Worm (Caenorhabditis elegans) whole organism, young adult: ENCODE measurements around the gene C32B5.7.

ENCODE experiments used
- let-526 ChIP-seq: fragments of 200-800 bp; sonication (Bioruptor generic); IDR thresholded peaks from 2 replicates; pipeline ENCODE4 v1.3.6; 2022; ENCODE audit warnings: missing genetic modification reagents, missing genetic modification characterization, missing compliant biosample characterization
- snpc-3.4 ChIP-seq: sonication (generic microtip); optimal IDR thresholded peaks from 2 replicates; lab custom pipeline; 2017; ENCODE audit warnings: missing genetic modification characterization, mild to moderate bottlenecking, missing compliant biosample characterization, antibody characterized with exemption, moderate library complexity, missing genotype, missing genetic modification reagents
- somi-1 ChIP-seq: fragments of 200-800 bp; sonication (Bioruptor generic); optimal IDR thresholded peaks from 2 replicates; lab custom pipeline; 2018; ENCODE audit warnings: mild to moderate bottlenecking, missing genetic modification characterization, missing compliant biosample characterization

DNA sequence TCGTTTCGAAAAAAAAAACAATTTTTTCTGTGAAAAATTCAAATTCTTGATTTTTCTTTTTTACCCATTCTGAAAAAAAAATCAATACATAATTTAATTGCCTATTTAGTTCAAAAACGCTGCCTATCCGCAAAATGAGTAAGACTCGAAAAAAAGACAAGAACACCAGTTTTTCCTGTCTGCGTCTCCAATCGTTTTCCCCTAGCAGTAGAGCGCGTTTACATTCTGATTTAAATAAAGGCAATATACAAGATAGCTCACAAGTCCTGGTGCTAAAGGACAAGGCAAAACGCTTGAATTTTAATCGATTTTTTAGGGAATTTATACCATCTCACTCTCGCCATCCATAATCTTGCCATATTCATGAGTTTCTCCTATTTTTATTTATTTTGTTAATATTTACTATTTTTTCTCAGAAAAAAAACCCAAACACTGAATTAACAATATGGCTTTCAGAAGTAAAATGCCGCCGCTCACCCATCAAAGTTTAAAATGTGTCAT, 47.1 kb upstream of the C32B5.7 start, which contains the start of gene fbxc-33:
- TF ChIP-seq let-526 (GFP tag; lab: Robert Waterston, UW) (no peak), snpc-3.4 (tag; lab: Kevin White, UChicago) (no peak), somi-1 (GFP tag; lab: Kevin White, UChicago) (no peak)
